Fruit fly (Drosophila melanogaster): Measurements from ENCODE around the gene CG16756.
A peak's percentile ranks its signal among the peaks of the same experiment; 100 is the strongest.

The CG16756 gene

dm6 chrX:5429778-5430576 lies 2.7 kb downstream of the CG16756 start:
- TF ChIP-seq CG17801 (GFP tag; optimal IDR thresholded peaks at IDR 0.05; ENCODE audit: partially characterized antibody), result peak; percentile 90

dm6 chrX:5432635-5433482 lies 5.5 kb downstream of the CG16756 start:
- TF ChIP-seq CG17801 (GFP tag; optimal IDR thresholded peaks at IDR 0.05; ENCODE audit: partially characterized antibody), result no peak

DNA sequence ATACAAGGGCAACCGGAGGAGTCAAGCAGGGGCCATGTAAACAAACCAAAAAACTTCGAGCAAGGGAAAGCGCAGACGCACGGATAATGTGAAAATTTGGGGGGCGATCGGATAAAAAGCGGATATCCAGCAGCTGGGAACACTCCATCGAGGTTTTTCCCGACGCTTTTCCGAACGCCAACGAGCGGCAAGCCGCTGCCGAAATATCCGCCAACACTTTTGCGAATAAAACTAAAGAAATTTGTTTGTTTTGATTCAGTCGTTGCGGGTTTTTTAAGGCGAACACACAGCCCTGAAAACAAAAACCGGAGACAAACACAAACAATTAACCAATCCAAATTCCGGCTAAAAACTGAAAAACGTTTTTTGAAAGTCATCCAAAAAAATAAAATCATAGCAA lies 19.1 kb downstream of the CG16756 start, which contains the start of gene SPR:
Gene SPR (plus strand): TSS at position 253 of the 400 bp plus-strand sequence.
- TF ChIP-seq CG17801 (GFP tag; optimal IDR thresholded peaks at IDR 0.05; ENCODE audit: partially characterized antibody), result no peak

Data from ovary, adult (tissue).